Worm (Caenorhabditis elegans) whole organism, L1 larva: Measurements from ENCODE around the gene Y116A8C.44.

Experiments used
- C04F5.9 ChIP-seq: sonication (generic microtip); optimal IDR thresholded peaks from 2 replicates; lab custom pipeline; 2016; ENCODE audit warnings: missing genetic modification characterization, missing compliant biosample characterization
- alr-1 ChIP-seq: fragments of 200-800 bp; sonication (Bioruptor generic); optimal IDR thresholded peaks from 2 replicates; lab custom pipeline; 2018; ENCODE audit warnings: borderline replicate concordance, mild to moderate bottlenecking, missing genetic modification characterization, missing compliant biosample characterization
- blmp-1 ChIP-seq: fragments of 150-350 bp; optimal IDR thresholded peaks from 2 replicates; lab custom pipeline; 2014; ENCODE audit warnings: missing biosample characterization, missing genetic modification characterization
- ceh-8 ChIP-seq: fragments of 200-800 bp; sonication (Bioruptor generic); optimal IDR thresholded peaks from 2 replicates; lab custom pipeline; 2018; ENCODE audit warnings: mild to moderate bottlenecking, missing genetic modification characterization, moderate library complexity, missing compliant biosample characterization
- ceh-82 ChIP-seq, 3 experiments: fragments of 150-350 bp in 1 of 3; sonication (generic microtip) in 2 of 3; optimal IDR thresholded peaks; 2 replicates each; lab custom pipeline; 2014 to 2017; ENCODE audit warnings: missing biosample characterization in 3 of 3, missing genetic modification characterization in 3 of 3
- dsc-1 ChIP-seq: sonication (generic microtip); optimal IDR thresholded peaks from 2 replicates; lab custom pipeline; 2016; ENCODE audit warnings: mild to moderate bottlenecking, missing genetic modification characterization, missing compliant biosample characterization
- efl-1 ChIP-seq, 4 experiments: fragments of 150-350 bp; optimal IDR thresholded peaks in 3 of 4; peaks in 1 of 4; 1 replicate in 1 of 4; 2 replicates in 3 of 4; lab custom pipeline; 2014; ENCODE audit warnings: missing biosample characterization in 2 of 4, missing genetic modification characterization in 2 of 4, missing genetic modification reagents in 2 of 4
- efl-3 ChIP-seq: fragments of 200-800 bp; sonication (Bioruptor generic); optimal IDR thresholded peaks from 2 replicates; lab custom pipeline; 2018; ENCODE audit warnings: mild to moderate bottlenecking, missing genetic modification characterization, missing compliant biosample characterization
- egl-13 ChIP-seq: sonication (generic microtip); optimal IDR thresholded peaks from 2 replicates; lab custom pipeline; 2016; ENCODE audit warnings: missing genotype, missing genetic modification reagents, missing genetic modification characterization, missing compliant biosample characterization
- egl-27 ChIP-seq, 2 experiments: fragments of 150-350 bp in 1 of 2; sonication (generic microtip); optimal IDR thresholded peaks; 3 replicates each; lab custom pipeline; 2017 to 2018; ENCODE audit warnings: missing biosample characterization in 2 of 2, missing genetic modification characterization in 2 of 2, missing genetic modification reagents in 2 of 2
- elt-3 ChIP-seq, 6 experiments: fragments of 150-350 bp in 1 of 6; sonication (generic microtip); optimal IDR thresholded peaks; 2 replicates each; lab custom pipeline; 2017 to 2018; ENCODE audit warnings: missing biosample characterization in 6 of 6, missing genetic modification characterization in 6 of 6, inconsistent platforms in 1 of 6
- ets-5 ChIP-seq: fragments of 200-800 bp; sonication (Bioruptor generic); IDR thresholded peaks from 2 replicates; pipeline ENCODE4 v1.3.6; 2022; ENCODE audit warnings: missing genetic modification characterization, missing compliant biosample characterization
- fkh-10 ChIP-seq: sonication (generic microtip); optimal IDR thresholded peaks from 2 replicates; lab custom pipeline; 2017; ENCODE audit warnings: missing biosample characterization, missing genetic modification reagents, missing genetic modification characterization
- fkh-4 ChIP-seq: sonication (generic microtip); optimal IDR thresholded peaks from 2 replicates; lab custom pipeline; 2016; ENCODE audit warnings: missing compliant biosample characterization, missing genetic modification characterization, borderline replicate concordance
- fkh-8 ChIP-seq: sonication (generic microtip); optimal IDR thresholded peaks from 2 replicates; lab custom pipeline; 2016; ENCODE audit warnings: mild to moderate bottlenecking, missing genetic modification characterization, missing compliant biosample characterization
- fos-1 ChIP-seq: fragments of 150-350 bp; optimal IDR thresholded peaks from 2 replicates; lab custom pipeline; 2014; ENCODE audit warnings: missing biosample characterization, missing genetic modification characterization
- grh-1 ChIP-seq: fragments of 200-800 bp; sonication (Bioruptor generic); IDR thresholded peaks from 2 replicates; pipeline ENCODE4 v1.3.6; 2022; ENCODE audit warnings: missing genetic modification reagents, missing genetic modification characterization, missing compliant biosample characterization
- hlh-17 ChIP-seq: fragments of 200-800 bp; sonication (Bioruptor generic); optimal IDR thresholded peaks from 2 replicates; lab custom pipeline; 2018; ENCODE audit warnings: missing genetic modification characterization, mild to moderate bottlenecking, missing compliant biosample characterization, moderate library complexity, borderline replicate concordance
- hlh-4 ChIP-seq: sonication (generic microtip); optimal IDR thresholded peaks from 2 replicates; lab custom pipeline; 2016; ENCODE audit warnings: mild to moderate bottlenecking, missing genetic modification characterization, missing compliant biosample characterization
- irx-1 ChIP-seq: sonication (generic microtip); optimal IDR thresholded peaks from 2 replicates; lab custom pipeline; 2016; ENCODE audit warnings: missing genetic modification characterization, missing compliant biosample characterization
- lin-14 ChIP-seq: fragments of 200-800 bp; sonication (Bioruptor generic); optimal IDR thresholded peaks from 2 replicates; lab custom pipeline; 2018; ENCODE audit warnings: mild to moderate bottlenecking, missing genetic modification characterization, moderate library complexity, missing compliant biosample characterization
- lin-39 ChIP-seq: fragments of 150-350 bp; optimal IDR thresholded peaks from 2 replicates; lab custom pipeline; 2014; ENCODE audit warnings: missing biosample characterization, missing genetic modification reagents, missing genetic modification characterization
- mdl-1 ChIP-seq, 2 experiments: fragments of 150-350 bp; optimal IDR thresholded peaks; 2 replicates each; lab custom pipeline; 2014 to 2017; ENCODE audit warnings: missing biosample characterization in 2 of 2, missing genetic modification characterization in 2 of 2, inconsistent platforms in 1 of 2
- nhr-11 ChIP-seq: fragments of 150-350 bp; optimal IDR thresholded peaks from 2 replicates; lab custom pipeline; 2014; ENCODE audit warnings: missing biosample characterization, missing genetic modification characterization
- nhr-12 ChIP-seq: sonication (generic microtip); optimal IDR thresholded peaks from 2 replicates; lab custom pipeline; 2017; ENCODE audit warnings: missing biosample characterization, missing genetic modification characterization
- nhr-19 ChIP-seq: fragments of 200-800 bp; sonication (Bioruptor generic); conservative IDR thresholded peaks from 2 replicates; pipeline ENCODE4 v1.3.6; 2022; ENCODE audit warnings: missing genetic modification characterization, missing compliant biosample characterization
- nhr-237 ChIP-seq: fragments of 150-350 bp; optimal IDR thresholded peaks from 2 replicates; lab custom pipeline; 2014; ENCODE audit warnings: missing biosample characterization, missing genetic modification characterization
- nhr-47 ChIP-seq: sonication (generic microtip); optimal IDR thresholded peaks from 2 replicates; lab custom pipeline; 2016; ENCODE audit warnings: mild to moderate bottlenecking, missing genetic modification characterization, moderate library complexity, missing compliant biosample characterization
- nhr-71 ChIP-seq: sonication (generic microtip); optimal IDR thresholded peaks from 2 replicates; lab custom pipeline; 2016; ENCODE audit warnings: mild to moderate bottlenecking, missing genetic modification characterization, moderate library complexity, missing compliant biosample characterization
- nhr-77 ChIP-seq: fragments of 150-350 bp; optimal IDR thresholded peaks from 2 replicates; lab custom pipeline; 2014; ENCODE audit warnings: missing biosample characterization, missing genetic modification characterization
- nhr-85 ChIP-seq: sonication (generic microtip); peaks from one replicate; lab custom pipeline; 2016; ENCODE audit warnings: missing genetic modification characterization, inconsistent platforms, missing compliant biosample characterization
- pag-3 ChIP-seq: sonication (generic microtip); optimal IDR thresholded peaks from 2 replicates; lab custom pipeline; 2017; ENCODE audit warnings: missing genetic modification characterization, mild to moderate bottlenecking, missing compliant biosample characterization, antibody characterized with exemption, borderline replicate concordance; ENCODE audit not compliant: insufficient read depth
- pax-3 ChIP-seq: fragments of 200-800 bp; sonication (Bioruptor generic); optimal IDR thresholded peaks from 2 replicates; lab custom pipeline; 2018; ENCODE audit warnings: mild to moderate bottlenecking, missing genetic modification characterization, moderate library complexity, missing compliant biosample characterization
- pqm-1 ChIP-seq: sonication (generic microtip); optimal IDR thresholded peaks from 3 replicates; lab custom pipeline; 2017; ENCODE audit warnings: missing biosample characterization, missing genetic modification characterization
- rnt-1 ChIP-seq: sonication (generic microtip); optimal IDR thresholded peaks from 2 replicates; lab custom pipeline; 2016; ENCODE audit warnings: mild to moderate bottlenecking, missing genetic modification characterization, moderate library complexity, missing compliant biosample characterization
- snpc-4 ChIP-seq: fragments of 150-350 bp; optimal IDR thresholded peaks from 2 replicates; lab custom pipeline; 2014; ENCODE audit warnings: missing biosample characterization, missing genetic modification characterization
- snu-23 ChIP-seq: sonication (generic microtip); optimal IDR thresholded peaks from 2 replicates; lab custom pipeline; 2016; ENCODE audit warnings: missing genetic modification characterization, missing compliant biosample characterization
- sup-37 ChIP-seq: fragments of 200-800 bp; sonication (Bioruptor generic); optimal IDR thresholded peaks from 2 replicates; lab custom pipeline; 2018; ENCODE audit warnings: mild to moderate bottlenecking, missing genetic modification characterization, missing compliant biosample characterization
- swsn-7 ChIP-seq: sonication (generic microtip); optimal IDR thresholded peaks from 2 replicates; lab custom pipeline; 2016; ENCODE audit warnings: missing genetic modification characterization, missing compliant biosample characterization
- tbx-2 ChIP-seq: sonication (generic microtip); optimal IDR thresholded peaks from 2 replicates; lab custom pipeline; 2016; ENCODE audit warnings: missing genetic modification characterization, missing compliant biosample characterization
- unc-86 ChIP-seq: sonication (generic microtip); optimal IDR thresholded peaks from 2 replicates; lab custom pipeline; 2016; ENCODE audit warnings: missing genetic modification characterization, missing compliant biosample characterization
- unc-98 ChIP-seq: fragments of 200-800 bp; sonication (Bioruptor generic); IDR thresholded peaks from 2 replicates; pipeline ENCODE4 v1.3.6; 2022; ENCODE audit warnings: missing genetic modification characterization, missing compliant biosample characterization
- xbp-1 ChIP-seq: sonication (generic microtip); optimal IDR thresholded peaks from 2 replicates; lab custom pipeline; 2016; ENCODE audit warnings: missing genetic modification characterization, missing compliant biosample characterization
- zag-1 ChIP-seq: fragments of 150-350 bp; optimal IDR thresholded peaks from 2 replicates; lab custom pipeline; 2014; ENCODE audit warnings: missing biosample characterization, missing genetic modification characterization
- zip-4 ChIP-seq: fragments of 200-800 bp; sonication (Bioruptor generic); optimal IDR thresholded peaks from 2 replicates; lab custom pipeline; 2018; ENCODE audit warnings: mild to moderate bottlenecking, missing genetic modification characterization, moderate library complexity, missing compliant biosample characterization
- ztf-4 ChIP-seq: fragments of 150-350 bp; optimal IDR thresholded peaks from 2 replicates; lab custom pipeline; 2014; ENCODE audit warnings: missing biosample characterization, missing genetic modification characterization

Y116A8C.44 gene

DNA sequence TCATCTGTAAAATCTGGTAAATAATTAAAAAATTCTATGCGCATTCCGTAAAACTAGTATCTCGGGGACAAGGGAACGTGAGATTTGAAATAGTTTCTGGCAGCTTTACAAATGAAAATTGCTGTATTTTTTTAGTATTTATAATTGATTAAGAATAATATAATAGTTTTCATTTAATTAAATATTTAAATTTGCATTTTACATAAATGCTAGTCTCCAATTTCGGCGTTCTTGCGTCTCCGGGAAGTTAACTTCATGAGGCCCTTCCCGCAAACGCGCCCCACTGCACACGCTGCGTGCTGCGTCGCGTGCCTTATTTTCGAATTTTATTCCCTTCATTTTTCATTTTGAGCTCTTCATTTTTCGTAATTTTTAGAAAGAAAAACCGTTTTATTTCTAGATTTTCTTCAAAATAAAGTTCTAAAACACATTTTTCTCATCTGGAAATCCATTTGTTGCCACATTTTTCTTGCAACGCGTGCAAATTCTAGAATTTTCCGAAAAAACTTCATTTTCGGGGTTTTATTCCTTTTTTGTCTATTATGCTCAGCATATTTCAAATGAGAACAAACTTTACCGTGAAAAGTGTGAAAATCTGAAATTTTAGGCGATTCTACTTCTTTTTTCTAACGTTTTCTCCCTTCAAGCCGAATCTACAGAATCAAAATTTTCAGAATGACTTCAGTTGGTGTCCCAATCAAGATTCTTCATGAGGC, 29.6 kb upstream of the Y116A8C.44 start, which contains the start of the genes snx-13 and snr-1 (continued):
- TF ChIP-seq nhr-12 (tag; lab: Kevin White, UChicago) (no peak), ceh-8 (peak; percentile 52), pax-3 (peak; percentile 96), grh-1 (GFP tag; lab: Robert Waterston, UW) (no peak), fos-1 (tag; lab: Kevin White, UChicago) (peak; percentile 61), sup-37 (peak; percentile 40), lin-14 (peak; percentile 91), xbp-1 (tag; lab: Kevin White, UChicago) (peak; percentile 87), ets-5 (GFP tag; lab: Robert Waterston, UW) (no peak), unc-98 (GFP tag; lab: Robert Waterston, UW) (peak; percentile 98), zag-1 (tag; lab: Kevin White, UChicago) (no peak), irx-1 (peak; percentile 68), lin-39 (tag; lab: Kevin White, UChicago) (no peak), pqm-1 (no peak), nhr-237 (tag; lab: Kevin White, UChicago) (no peak), tbx-2 (tag; lab: Kevin White, UChicago) (peak; percentile 84), efl-1 (optimal IDR thresholded peaks at IDR 0.05; lab: Kevin White, UChicago) (peak; percentile 75 to 77), efl-1 (GFP tag; optimal IDR thresholded peaks at IDR 0.05 in 1 of 2; lab: Kevin White, UChicago) (peak; percentile 64 to 94), egl-27 (tag; optimal IDR thresholded peaks at IDR 0.05; lab: Kevin White, UChicago) (no peak), snu-23 (peak; percentile 87), fkh-10 (peak; percentile 57), hlh-4 (tag; lab: Kevin White, UChicago) (no peak), C04F5.9 (peak; percentile 51), mdl-1 (tag; optimal IDR thresholded peaks at IDR 0.05; lab: Kevin White, UChicago) (peak in 1 of 2 experiments; percentile 75), fkh-8 (tag; lab: Kevin White, UChicago) (peak; percentile 96), rnt-1 (tag; lab: Kevin White, UChicago) (peak; percentile 89), zip-4 (GFP tag; lab: Kevin White, UChicago) (no peak), dsc-1 (tag; lab: Kevin White, UChicago) (peak; percentile 62), elt-3 (tag; optimal IDR thresholded peaks at IDR 0.05; lab: Kevin White, UChicago) (peak in 1 of 6 experiments; percentile 5), hlh-17 (GFP tag; lab: Kevin White, UChicago) (no peak), fkh-4 (peak; percentile 68), nhr-85 (tag; lab: Kevin White, UChicago) (peak; percentile 92), egl-13 (tag; lab: Kevin White, UChicago) (peak; percentile 66)
- TF ChIP-seq, all 84 proteins: peak for 55

DNA sequence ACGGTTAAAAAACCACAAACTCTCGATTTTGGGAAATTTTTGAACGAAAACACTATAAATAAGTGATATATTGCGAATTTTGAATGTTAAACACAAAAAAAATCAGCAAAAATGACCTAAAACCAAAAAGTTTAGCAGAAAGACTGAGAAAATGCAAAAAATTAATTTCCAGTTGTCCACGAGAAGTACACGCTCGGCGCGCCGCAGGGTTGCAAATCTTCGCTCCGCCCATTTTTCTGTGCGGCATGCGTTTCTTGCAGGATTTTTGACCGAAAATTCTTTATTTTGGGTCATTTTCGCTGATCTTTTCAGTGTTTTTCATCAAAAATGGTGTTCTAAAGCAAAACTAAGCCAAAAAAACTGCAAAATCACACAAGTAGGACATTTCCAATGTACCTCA, 26.9 kb upstream of the Y116A8C.44 start:
- TF ChIP-seq efl-3 (no peak), efl-1 (optimal IDR thresholded peaks at IDR 0.05; lab: Kevin White, UChicago) (peak in 1 of 2 experiments; percentile 38), efl-1 (GFP tag; optimal IDR thresholded peaks at IDR 0.05 in 1 of 2; lab: Kevin White, UChicago) (no peak)

DNA sequence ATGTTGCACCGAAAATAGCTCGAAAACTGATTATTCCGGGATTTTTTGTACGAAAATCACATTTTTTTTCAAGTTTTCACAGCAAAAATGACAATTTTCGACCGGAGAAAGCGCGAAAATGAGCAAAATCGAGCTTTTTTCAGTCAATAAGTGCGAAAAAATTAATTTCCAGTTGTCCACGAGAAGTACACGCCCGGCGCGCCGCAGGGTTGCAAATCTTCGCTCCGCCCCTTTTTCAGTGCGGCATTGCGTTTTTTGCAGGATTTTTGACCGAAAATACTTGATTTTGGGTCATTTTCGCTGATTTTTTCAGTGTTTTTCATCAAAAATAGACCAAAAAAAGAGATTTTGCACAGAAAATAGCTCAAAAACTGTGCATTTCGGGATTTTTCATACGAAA, 26.4 kb upstream of the Y116A8C.44 start:
- TF ChIP-seq swsn-7 (tag; lab: Kevin White, UChicago) = peak; percentile 5
- TF ChIP-seq alr-1 (tag; lab: Kevin White, UChicago) = no peak
- peak; percentile 7 for TF ChIP-seq pax-3
- TF ChIP-seq efl-1 (optimal IDR thresholded peaks at IDR 0.05; lab: Kevin White, UChicago) = peak; percentile 22 to 36
- peak; percentile 33 to 92 for TF ChIP-seq efl-1 (GFP tag; optimal IDR thresholded peaks at IDR 0.05 in 1 of 2; lab: Kevin White, UChicago)
- no peak for TF ChIP-seq ztf-4 (tag; lab: Kevin White, UChicago)
- no peak for TF ChIP-seq efl-3
- TF ChIP-seq nhr-19 (GFP tag; lab: Robert Waterston, UW) = peak; percentile 31
- TF ChIP-seq nhr-11 (tag; lab: Kevin White, UChicago) = no peak
- peak; percentile 12 for TF ChIP-seq xbp-1 (tag; lab: Kevin White, UChicago)
- peak; percentile 6 for TF ChIP-seq fkh-8 (tag; lab: Kevin White, UChicago)
- no peak for TF ChIP-seq snpc-4
- no peak for TF ChIP-seq nhr-12 (tag; lab: Kevin White, UChicago)
- TF ChIP-seq egl-13 (tag; lab: Kevin White, UChicago) = no peak
- no peak for TF ChIP-seq pag-3 (tag; lab: Kevin White, UChicago)
- peak in 1 of 3 experiments; percentile 34 for TF ChIP-seq ceh-82 (tag; optimal IDR thresholded peaks at IDR 0.05; lab: Kevin White, UChicago)
- TF ChIP-seq fkh-4 = no peak
- TF ChIP-seq blmp-1 (tag; lab: Kevin White, UChicago) = no peak
- TF ChIP-seq nhr-47 (tag; lab: Kevin White, UChicago) = peak; percentile 38
- no peak for TF ChIP-seq unc-86 (tag; lab: Kevin White, UChicago)
- peak; percentile 35 for TF ChIP-seq nhr-71 (tag; lab: Kevin White, UChicago)
- TF ChIP-seq nhr-77 (tag; lab: Kevin White, UChicago) = no peak
- TF ChIP-seq snu-23 = peak; percentile 44
